Worm (Caenorhabditis elegans) whole organism, L4/young adult: ENCODE measurements around the gene npr-5.

Experiments
- W03F9.2 ChIP-seq: fragments of 150-350 bp; optimal IDR thresholded peaks from 2 replicates; lab custom pipeline; 2014; ENCODE audit warnings: missing biosample characterization, missing genetic modification characterization
- dao-5 ChIP-seq: sonication (generic microtip); optimal IDR thresholded peaks from 2 replicates; lab custom pipeline; 2016; ENCODE audit warnings: missing genotype, missing genetic modification characterization, moderate library complexity, missing compliant biosample characterization
- him-1 ChIP-seq: sonication (generic microtip); optimal IDR thresholded peaks from 2 replicates; lab custom pipeline; 2016; ENCODE audit warnings: missing genotype, missing genetic modification reagents, missing genetic modification characterization, missing compliant biosample characterization

The npr-5 gene

ce11 chrV:281616-282015 lies at the start of gene npr-5:
TSS of gene npr-5 (minus strand) at chrV:281716.
- TF ChIP-seq him-1 (no peak), W03F9.2 (tag; lab: Kevin White, UChicago) (no peak), dao-5 (tag; lab: Kevin White, UChicago) (no peak)

- no peak for TF ChIP-seq dao-5 (tag; lab: Kevin White, UChicago)
- no peak for TF ChIP-seq W03F9.2 (tag; lab: Kevin White, UChicago)
- TF ChIP-seq him-1 = no peak
Measured at ce11 chrV:331245-331644, 49.7 kb upstream of the npr-5 start.

ce11 chrV:330625-331024 lies 49.1 kb upstream of the npr-5 start, which contains the start of gene abt-4:
TSS of gene abt-4 (minus strand) at chrV:330725.
- TF ChIP-seq him-1 (no peak), dao-5 (tag; lab: Kevin White, UChicago) (no peak), W03F9.2 (tag; lab: Kevin White, UChicago) (no peak)

- no peak for TF ChIP-seq dao-5 (tag; lab: Kevin White, UChicago)
Measured at ce11 chrV:320009-320408, 38.5 kb upstream of the npr-5 start.

DNA sequence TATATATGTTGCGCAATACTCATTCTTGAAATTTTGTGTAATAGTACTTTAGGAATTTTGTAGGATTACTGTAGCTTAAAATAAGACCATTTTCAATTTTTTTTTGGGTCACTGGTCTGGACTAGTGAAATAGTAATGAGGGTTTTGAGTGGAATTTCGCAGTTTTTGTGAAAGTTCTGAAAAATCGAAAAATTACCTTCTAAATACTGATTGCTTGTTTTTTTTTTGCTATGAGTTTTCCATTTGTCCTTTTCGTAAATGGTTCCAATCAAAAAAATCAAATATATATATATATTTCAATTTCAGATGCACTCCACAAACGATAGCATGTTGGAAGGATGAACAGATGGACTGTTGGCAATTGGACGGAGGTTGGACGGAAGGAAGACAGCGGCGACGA lies 30.9 kb upstream of the npr-5 start, which contains the start of gene nhr-15:
Gene nhr-15, plus strand, starts transcription at position 301 of the 400 bp plus-strand sequence.
- no peak for TF ChIP-seq dao-5 (tag; lab: Kevin White, UChicago)
- TF ChIP-seq him-1 = no peak
- TF ChIP-seq W03F9.2 (tag; lab: Kevin White, UChicago) = no peak

DNA sequence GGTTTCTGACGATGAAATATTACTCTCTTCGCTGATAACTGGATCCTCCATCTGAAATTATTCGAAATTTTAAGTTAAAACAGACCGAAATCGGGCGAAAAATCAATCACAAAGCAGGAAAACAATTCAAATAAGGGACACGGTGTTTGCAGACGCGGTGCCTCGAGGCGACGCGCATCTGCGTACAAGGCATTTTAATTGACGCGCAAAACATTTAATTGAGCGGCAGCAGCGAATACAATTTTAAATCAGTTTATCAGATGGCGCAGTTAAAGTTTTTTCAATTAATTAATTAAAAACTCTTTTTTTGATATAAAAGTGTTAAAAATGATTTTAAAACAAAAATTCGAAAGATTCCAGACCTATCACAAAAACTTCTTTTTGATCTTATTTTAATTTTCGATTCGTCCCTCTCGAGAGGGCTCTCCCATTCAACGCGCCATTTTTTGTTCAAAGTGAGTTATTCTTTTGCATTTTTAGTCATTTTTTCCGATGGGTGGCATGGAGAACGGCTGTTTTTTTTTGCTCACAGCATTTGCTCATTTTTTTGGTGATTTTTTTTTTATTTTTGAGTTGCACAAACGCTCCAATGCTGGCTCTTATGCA lies 30.1 kb upstream of the npr-5 start, which contains the start of gene phf-10:
Gene phf-10, minus strand, starts transcription at position 81 of the 606 bp plus-strand sequence.
- no peak for TF ChIP-seq dao-5 (tag; lab: Kevin White, UChicago)
- no peak for TF ChIP-seq him-1
- no peak for TF ChIP-seq W03F9.2 (tag; lab: Kevin White, UChicago)

DNA sequence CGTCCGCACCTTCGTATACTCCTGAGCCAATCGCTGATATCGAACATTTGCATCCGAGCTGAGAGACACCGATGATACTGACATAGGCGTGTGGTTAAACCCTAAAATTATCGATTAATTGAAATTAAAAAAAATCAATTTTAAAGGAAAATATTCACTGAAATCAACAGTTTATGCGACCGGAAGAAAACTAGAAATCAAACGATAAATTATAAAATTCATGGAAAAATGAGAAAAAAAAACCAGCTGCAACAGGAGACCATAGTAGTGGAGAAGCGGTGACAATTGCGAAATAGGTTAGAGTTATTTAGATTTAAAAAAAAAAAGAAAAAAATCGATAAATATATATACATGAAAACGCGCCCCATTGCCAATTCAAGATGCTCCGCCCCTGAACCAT lies 23.1 kb upstream of the npr-5 start, which contains the start of gene F33E11.3:
Gene F33E11.3, minus strand, starts transcription at position 101 of the 400 bp plus-strand sequence.
- TF ChIP-seq dao-5 (tag; lab: Kevin White, UChicago) (no peak), W03F9.2 (tag; lab: Kevin White, UChicago) (no peak), him-1 (no peak)

ce11 chrV:303271-303670 lies 21.8 kb upstream of the npr-5 start:
- TF ChIP-seq W03F9.2 (tag; lab: Kevin White, UChicago) (no peak), dao-5 (tag; lab: Kevin White, UChicago) (no peak), him-1 (no peak)

- TF ChIP-seq dao-5 (tag; lab: Kevin White, UChicago) (no peak), him-1 (no peak), W03F9.2 (tag; lab: Kevin White, UChicago) (no peak)
Measured at ce11 chrV:298395-298794, 16.9 kb upstream of the npr-5 start.

DNA sequence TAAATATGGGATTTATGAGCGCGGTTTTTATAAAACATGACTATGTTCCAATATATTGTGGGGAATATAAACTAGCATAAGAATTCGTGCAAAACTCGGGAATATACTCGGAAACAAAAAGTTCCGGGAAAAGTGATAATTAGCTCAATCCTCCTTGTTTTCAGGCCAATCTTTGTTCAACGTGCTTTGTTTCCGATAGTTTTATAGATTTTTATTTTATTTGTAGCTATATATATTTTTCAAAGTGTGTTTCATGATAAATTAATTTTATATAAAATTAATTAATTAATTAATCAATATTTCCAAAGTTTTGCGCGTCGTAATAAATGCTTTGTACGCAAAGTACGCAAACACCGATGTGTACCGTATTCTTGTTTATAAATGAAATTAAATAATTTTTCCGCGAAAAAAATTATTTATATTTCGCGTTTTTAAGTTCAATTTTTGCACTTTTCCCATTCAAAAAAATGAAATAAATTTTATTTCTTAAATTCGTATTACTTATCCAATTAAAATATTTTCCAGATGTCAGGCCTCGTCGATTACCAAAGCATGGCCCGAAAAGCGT lies 16.0 kb upstream of the npr-5 start, which contains the start of gene F33E11.2:
Gene F33E11.2, plus strand, starts transcription at position 524 of the 568 bp plus-strand sequence.
- no peak for TF ChIP-seq dao-5 (tag; lab: Kevin White, UChicago)
- TF ChIP-seq him-1 = no peak
- TF ChIP-seq W03F9.2 (tag; lab: Kevin White, UChicago) = no peak

DNA sequence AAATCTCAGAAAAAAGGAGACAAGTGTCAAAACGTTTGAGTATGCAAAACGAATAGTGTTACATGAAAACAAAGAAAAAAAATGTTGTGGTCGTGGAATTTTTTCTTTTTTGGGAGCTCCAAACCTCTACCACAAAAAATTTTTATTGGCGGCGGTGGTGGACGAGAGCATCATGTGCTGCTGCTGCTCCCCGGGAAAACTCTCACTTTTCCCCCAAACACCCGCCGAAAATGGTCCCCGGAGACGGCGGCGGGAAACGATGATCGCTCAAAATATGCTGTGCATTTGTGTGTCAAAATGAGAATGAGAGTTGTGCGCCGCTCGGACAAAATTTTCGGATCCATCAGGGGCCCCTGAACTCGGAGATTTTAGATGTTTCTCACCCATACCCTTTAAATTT lies 14.3 kb upstream of the npr-5 start:
- no peak for TF ChIP-seq W03F9.2 (tag; lab: Kevin White, UChicago)
- no peak for TF ChIP-seq him-1
- TF ChIP-seq dao-5 (tag; lab: Kevin White, UChicago) = no peak

- TF ChIP-seq dao-5 (tag; lab: Kevin White, UChicago) (no peak), W03F9.2 (tag; lab: Kevin White, UChicago) (no peak), him-1 (no peak)
Measured at ce11 chrV:285298-285697, 3.8 kb upstream of the npr-5 start.

DNA sequence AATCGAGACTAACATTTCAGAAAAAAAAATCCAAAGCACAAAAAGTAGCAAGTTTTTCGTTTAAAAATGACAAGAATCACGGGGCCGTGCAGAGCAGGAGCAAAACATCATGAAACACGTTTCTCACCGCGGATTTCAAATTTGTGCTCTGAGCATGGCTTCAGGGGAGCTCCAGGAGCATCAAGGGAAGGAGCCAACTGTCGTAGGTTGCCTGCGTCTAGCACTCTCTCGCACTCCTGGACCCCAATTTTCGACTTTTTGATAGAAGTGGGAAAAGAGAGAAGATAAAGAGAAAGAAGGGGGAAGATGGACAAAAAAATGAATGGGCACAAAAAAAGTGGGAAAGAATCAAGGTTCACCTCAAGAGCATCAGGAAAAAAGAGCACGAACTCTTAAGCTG lies 3.3 kb upstream of the npr-5 start:
- TF ChIP-seq him-1 (no peak), W03F9.2 (tag; lab: Kevin White, UChicago) (no peak), dao-5 (tag; lab: Kevin White, UChicago) (no peak)

ce11 chrV:283953-284352 lies 2.4 kb upstream of the npr-5 start:
- no peak for TF ChIP-seq W03F9.2 (tag; lab: Kevin White, UChicago)
- no peak for TF ChIP-seq dao-5 (tag; lab: Kevin White, UChicago)
- TF ChIP-seq him-1 = no peak

DNA sequence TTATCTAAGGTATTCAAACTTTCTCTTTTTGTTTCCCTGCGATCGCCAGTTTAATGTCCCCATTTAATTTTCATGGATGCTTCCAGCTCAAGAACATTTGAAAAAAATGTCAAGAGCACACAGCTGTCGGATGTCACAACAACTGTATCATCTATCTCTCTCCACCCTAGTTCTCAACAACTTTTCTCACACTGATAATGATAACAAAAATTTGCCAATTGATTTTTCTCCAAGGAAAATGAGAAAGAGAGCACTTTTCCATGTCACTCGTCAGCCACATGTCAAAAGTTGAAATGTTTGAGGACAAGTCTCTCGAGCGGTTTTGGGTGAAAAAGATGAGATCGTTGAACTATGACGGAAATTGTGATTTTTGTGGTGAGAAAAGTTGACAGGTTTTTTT lies 405 bp downstream of the npr-5 start:
- TF ChIP-seq W03F9.2 (tag; lab: Kevin White, UChicago) = no peak
- no peak for TF ChIP-seq dao-5 (tag; lab: Kevin White, UChicago)
- no peak for TF ChIP-seq him-1
